Worm (Caenorhabditis elegans) whole organism, late embryonic: ENCODE data around the gene srb-19.

Experiments
- K02D7.2 ChIP-seq: sonication (generic microtip); optimal IDR thresholded peaks from 2 replicates; lab custom pipeline; 2017; ENCODE audit warnings: mild to moderate bottlenecking, missing genetic modification characterization, missing compliant biosample characterization
- K09A11.1 ChIP-seq: sonication (generic microtip); optimal IDR thresholded peaks from 2 replicates; lab custom pipeline; 2017; ENCODE audit warnings: antibody characterized with exemption, mild to moderate bottlenecking, missing genetic modification characterization, missing compliant biosample characterization; ENCODE audit not compliant: insufficient read depth
- ama-1 ChIP-seq: fragments of 150-350 bp; optimal IDR thresholded peaks from 2 replicates; lab custom pipeline; 2014
- ceh-14 ChIP-seq: sonication (generic microtip); optimal IDR thresholded peaks from 2 replicates; lab custom pipeline; 2016; ENCODE audit warnings: missing genotype, missing genetic modification characterization, missing compliant biosample characterization
- ceh-18 ChIP-seq: sonication (generic microtip); optimal IDR thresholded peaks from 2 replicates; lab custom pipeline; 2016; ENCODE audit warnings: missing genetic modification characterization, missing compliant biosample characterization
- ceh-24 ChIP-seq: sonication (generic microtip); optimal IDR thresholded peaks from 2 replicates; lab custom pipeline; 2016; ENCODE audit warnings: mild to moderate bottlenecking, missing genetic modification characterization, missing compliant biosample characterization
- ceh-30 ChIP-seq: fragments of 150-350 bp; optimal IDR thresholded peaks from 2 replicates; lab custom pipeline; 2014; ENCODE audit warnings: missing biosample characterization, missing genetic modification characterization
- ceh-31 ChIP-seq: sonication (generic microtip); optimal IDR thresholded peaks from 2 replicates; lab custom pipeline; 2016; ENCODE audit warnings: missing genetic modification characterization, missing compliant biosample characterization
- ceh-6 ChIP-seq: fragments of 200-800 bp; sonication (Bioruptor generic); optimal IDR thresholded peaks from 2 replicates; lab custom pipeline; 2018; ENCODE audit warnings: mild to moderate bottlenecking, missing genetic modification characterization, missing compliant biosample characterization
- dve-1 ChIP-seq: sonication (generic microtip); optimal IDR thresholded peaks from 2 replicates; lab custom pipeline; 2017; ENCODE audit warnings: antibody characterized with exemption, mild to moderate bottlenecking, missing genetic modification characterization, missing compliant biosample characterization
- elt-2 ChIP-seq: sonication (generic microtip); optimal IDR thresholded peaks from 2 replicates; lab custom pipeline; 2016; ENCODE audit warnings: missing genetic modification reagents, missing genetic modification characterization, missing compliant biosample characterization
- elt-4 ChIP-seq: sonication (generic microtip); optimal IDR thresholded peaks from 2 replicates; lab custom pipeline; 2016; ENCODE audit warnings: missing genetic modification characterization, missing compliant biosample characterization
- gmeb-2 ChIP-seq: sonication (generic microtip); optimal IDR thresholded peaks from 2 replicates; lab custom pipeline; 2016; ENCODE audit warnings: missing genetic modification characterization, inconsistent platforms, missing compliant biosample characterization
- hlh-13 ChIP-seq: fragments of 200-800 bp; sonication (Bioruptor generic); optimal IDR thresholded peaks from 2 replicates; lab custom pipeline; 2018; ENCODE audit warnings: mild to moderate bottlenecking, missing genetic modification characterization, missing compliant biosample characterization
- hlh-6 ChIP-seq: sonication (generic microtip); optimal IDR thresholded peaks from 2 replicates; lab custom pipeline; 2016; ENCODE audit warnings: missing genotype, missing genetic modification characterization, missing compliant biosample characterization
- hlh-8 ChIP-seq: sonication (generic microtip); optimal IDR thresholded peaks from 2 replicates; lab custom pipeline; 2016; ENCODE audit warnings: missing genotype, missing genetic modification characterization, missing compliant biosample characterization
- lim-6 ChIP-seq: sonication (generic microtip); optimal IDR thresholded peaks from 2 replicates; lab custom pipeline; 2016; ENCODE audit warnings: missing genetic modification characterization, missing compliant biosample characterization
- mec-3 ChIP-seq: sonication (generic microtip); optimal IDR thresholded peaks from 2 replicates; lab custom pipeline; 2016; ENCODE audit warnings: borderline replicate concordance, missing genetic modification characterization, missing compliant biosample characterization
- nfya-1 ChIP-seq: sonication (generic microtip); optimal IDR thresholded peaks from 2 replicates; lab custom pipeline; 2017; ENCODE audit warnings: missing genetic modification characterization, mild to moderate bottlenecking, missing compliant biosample characterization, antibody characterized with exemption, moderate library complexity
- nhr-11 ChIP-seq: fragments of 150-350 bp; optimal IDR thresholded peaks from 2 replicates; lab custom pipeline; 2014; ENCODE audit warnings: missing biosample characterization, missing genetic modification characterization
- nhr-232 ChIP-seq: sonication (generic microtip); optimal IDR thresholded peaks from 2 replicates; lab custom pipeline; 2016; ENCODE audit warnings: missing genetic modification characterization, missing compliant biosample characterization
- npax-4 ChIP-seq: sonication (generic microtip); optimal IDR thresholded peaks from 2 replicates; lab custom pipeline; 2016; ENCODE audit warnings: missing genetic modification characterization, missing compliant biosample characterization
- odd-2 ChIP-seq: sonication (generic microtip); optimal IDR thresholded peaks from 2 replicates; lab custom pipeline; 2017; ENCODE audit warnings: antibody characterized with exemption, mild to moderate bottlenecking, missing genetic modification characterization, missing compliant biosample characterization
- pat-9 ChIP-seq: fragments of 200-800 bp; sonication (Bioruptor generic); optimal IDR thresholded peaks from 2 replicates; lab custom pipeline; 2018; ENCODE audit warnings: mild to moderate bottlenecking, missing genetic modification characterization, moderate library complexity, missing compliant biosample characterization
- pax-1 ChIP-seq: fragments of 150-350 bp; optimal IDR thresholded peaks from 2 replicates; lab custom pipeline; 2014; ENCODE audit warnings: missing biosample characterization, missing genetic modification characterization
- pha-2 ChIP-seq: sonication (generic microtip); optimal IDR thresholded peaks from 2 replicates; lab custom pipeline; 2017; ENCODE audit warnings: mild to moderate bottlenecking, missing genetic modification characterization, missing compliant biosample characterization
- pha-4 ChIP-seq: fragments of 150-350 bp; optimal IDR thresholded peaks from 2 replicates; lab custom pipeline; 2018; ENCODE audit warnings: missing biosample characterization, missing genetic modification reagents, missing genetic modification characterization
- pqm-1 ChIP-seq: sonication (generic microtip); optimal IDR thresholded peaks from 2 replicates; lab custom pipeline; 2016; ENCODE audit warnings: missing genetic modification characterization, missing compliant biosample characterization
- pros-1 ChIP-seq: fragments of 150-350 bp; optimal IDR thresholded peaks from 2 replicates; lab custom pipeline; 2014; ENCODE audit warnings: missing biosample characterization, missing genetic modification reagents, missing genetic modification characterization
- ref-2 ChIP-seq: sonication (generic microtip); optimal IDR thresholded peaks from 2 replicates; lab custom pipeline; 2016; ENCODE audit warnings: missing genetic modification characterization, missing compliant biosample characterization
- sox-4 ChIP-seq: sonication (generic microtip); optimal IDR thresholded peaks from 2 replicates; lab custom pipeline; 2017; ENCODE audit warnings: mild to moderate bottlenecking, missing genetic modification characterization, inconsistent platforms, missing compliant biosample characterization
- unc-55 ChIP-seq: sonication (generic microtip); optimal IDR thresholded peaks from 2 replicates; lab custom pipeline; 2017; ENCODE audit warnings: missing biosample characterization, missing genetic modification reagents, missing genetic modification characterization
- zip-5 ChIP-seq: sonication (generic microtip); optimal IDR thresholded peaks from 2 replicates; lab custom pipeline; 2016; ENCODE audit warnings: missing genetic modification characterization, missing compliant biosample characterization
- ztf-16 ChIP-seq: sonication (generic microtip); optimal IDR thresholded peaks from 2 replicates; lab custom pipeline; 2017; ENCODE audit warnings: missing genetic modification characterization, missing compliant biosample characterization

Gene srb-19

DNA sequence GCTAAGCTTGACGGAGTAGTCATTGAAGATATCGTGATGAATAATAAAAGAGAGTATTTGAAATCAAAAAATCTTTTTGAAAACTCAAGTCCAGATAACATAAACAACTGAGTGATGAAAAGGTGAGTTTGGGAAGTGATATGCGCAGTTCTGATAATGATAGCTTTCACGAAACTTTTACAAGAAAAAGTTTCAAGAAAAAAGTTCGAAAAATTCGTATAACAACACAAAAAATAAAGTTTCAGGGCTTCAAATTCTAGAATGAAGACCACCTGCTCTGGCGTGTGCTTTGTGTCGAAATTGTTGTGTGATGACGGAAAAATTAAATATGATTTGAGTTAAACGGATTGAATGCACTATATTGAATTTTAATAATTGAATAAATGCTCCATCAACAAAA is at the start of gene srb-19:
Gene srb-19 (minus strand): TSS at position 101 of the 400 bp plus-strand sequence.
- TF ChIP-seq ama-1 (lab: Kevin White, UChicago) (no peak), elt-2 (tag; lab: Kevin White, UChicago) (no peak), K02D7.2 (tag; lab: Kevin White, UChicago) (no peak), lim-6 (no peak), ceh-6 (no peak), pqm-1 (no peak)

DNA sequence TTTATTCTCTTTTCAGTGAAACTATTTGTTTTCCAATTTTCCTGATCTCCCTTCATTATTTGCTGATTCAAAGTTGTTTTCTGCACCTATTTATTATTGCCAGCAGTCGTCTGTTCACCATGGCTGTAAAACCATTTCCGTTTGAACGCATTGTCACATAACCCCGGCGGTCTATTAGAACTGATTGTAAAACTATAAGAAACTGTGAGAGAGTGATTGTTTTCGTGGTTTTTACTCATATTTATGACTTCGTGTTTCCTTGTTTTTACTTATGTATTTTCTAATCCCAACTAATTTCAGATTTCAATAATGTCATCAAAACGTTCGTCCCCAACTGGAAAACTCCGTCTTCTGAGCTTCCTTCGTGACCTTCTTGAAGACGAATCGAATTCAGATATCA is 43.0 kb upstream of the srb-19 start, which contains the start of gene F19F10.1:
Gene F19F10.1 (plus strand): TSS at position 301 of the 400 bp plus-strand sequence.
- TF ChIP-seq unc-55 (GFP tag; lab: Kevin White, UChicago) (no peak), ztf-16 (no peak), ceh-31 (no peak), nhr-11 (tag; lab: Kevin White, UChicago) (no peak), npax-4 (tag; lab: Kevin White, UChicago) (no peak), odd-2 (tag; lab: Kevin White, UChicago) (no peak), dve-1 (tag; lab: Kevin White, UChicago) (no peak), ceh-18 (tag; lab: Kevin White, UChicago) (no peak)

DNA sequence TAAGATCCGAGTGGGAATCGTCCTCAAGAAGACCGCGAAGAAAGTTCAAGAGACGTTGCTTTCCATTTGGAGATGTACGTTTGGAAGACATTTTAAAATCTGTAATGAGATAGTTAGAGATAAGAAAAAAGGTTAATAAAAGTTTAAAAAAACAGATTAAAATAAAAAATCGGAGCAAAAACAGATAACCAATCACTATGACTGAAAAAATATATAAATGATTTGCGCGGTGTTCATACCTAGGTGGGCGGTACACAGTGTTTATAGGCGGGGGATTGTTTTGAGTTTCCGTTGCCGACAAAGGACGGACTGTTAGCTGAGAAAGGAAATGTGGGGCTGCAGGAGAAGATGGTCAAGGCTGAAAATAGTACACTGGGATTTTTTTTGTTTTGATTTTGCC is 38.7 kb upstream of the srb-19 start, which contains the start of gene ets-7:
Gene ets-7 (minus strand): TSS at position 101 of the 400 bp plus-strand sequence.
- TF ChIP-seq sox-4 (tag; lab: Kevin White, UChicago), result no peak

DNA sequence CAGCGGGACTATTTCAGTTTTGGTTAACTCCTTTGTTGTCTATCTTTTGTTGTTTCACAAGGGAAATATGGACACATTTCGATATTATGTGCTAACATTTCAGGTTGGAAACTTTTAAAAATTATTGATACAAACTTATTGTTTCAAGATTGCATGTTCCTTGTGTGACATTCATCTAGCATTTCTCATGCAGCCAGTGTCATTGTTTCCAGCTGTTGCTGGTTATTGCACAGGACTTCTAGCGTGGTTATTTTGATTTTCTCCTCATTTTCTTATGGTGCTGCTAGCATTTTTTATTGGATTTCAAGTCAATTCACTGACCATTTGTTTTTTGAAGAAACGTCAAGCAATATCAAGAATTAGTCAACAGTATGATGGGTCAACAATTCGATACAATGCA is 35.9 kb upstream of the srb-19 start:
- TF ChIP-seq ceh-30 (tag; lab: Kevin White, UChicago), result no peak
- no peak for TF ChIP-seq nhr-232 (tag; lab: Kevin White, UChicago)
- no peak for TF ChIP-seq hlh-13 (GFP tag; lab: Kevin White, UChicago)
- TF ChIP-seq pha-4 (tag; lab: Kevin White, UChicago), result no peak
- TF ChIP-seq ceh-24, result no peak
- TF ChIP-seq ceh-14 (tag; lab: Kevin White, UChicago), result no peak
- TF ChIP-seq, all 69 proteins: peak for 0

DNA sequence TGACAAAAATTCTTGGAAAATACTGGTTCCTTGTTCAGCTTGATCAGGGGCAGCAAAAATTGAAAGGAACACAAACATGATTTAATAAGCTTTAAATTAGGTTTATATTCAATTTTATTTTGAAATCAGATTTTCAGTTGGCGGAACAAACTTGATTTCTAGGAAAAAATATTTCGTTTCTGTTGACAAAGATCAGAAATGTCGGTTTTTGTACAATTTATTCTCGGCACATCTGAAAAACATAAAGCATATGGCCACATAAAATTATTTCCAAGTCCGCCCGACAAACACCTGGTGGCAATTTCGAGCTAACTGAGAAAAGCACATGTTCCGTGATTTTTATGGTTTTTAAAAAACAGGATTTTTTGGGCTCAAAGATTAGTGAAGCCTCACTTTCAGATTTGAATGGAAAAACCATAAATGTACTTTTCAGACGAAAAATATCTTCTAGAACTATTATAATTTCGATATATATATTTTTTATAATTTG is 33.9 kb upstream of the srb-19 start, which contains the start of gene ttr-10:
Gene ttr-10 (minus strand): TSS at position 51 of the 490 bp plus-strand sequence.
- TF ChIP-seq pat-9 (tag; lab: Kevin White, UChicago) (no peak), ama-1 (lab: Kevin White, UChicago) (no peak), pha-2 (tag; lab: Kevin White, UChicago) (no peak), hlh-6 (tag; lab: Kevin White, UChicago) (no peak), pros-1 (tag; lab: Kevin White, UChicago) (no peak), nfya-1 (tag; lab: Kevin White, UChicago) (no peak), pha-4 (tag; lab: Kevin White, UChicago) (no peak), gmeb-2 (tag; lab: Kevin White, UChicago) (no peak), K09A11.1 (no peak), elt-4 (tag; lab: Kevin White, UChicago) (no peak), zip-5 (tag; lab: Kevin White, UChicago) (no peak), elt-2 (tag; lab: Kevin White, UChicago) (no peak), ref-2 (tag; lab: Kevin White, UChicago) (no peak), mec-3 (no peak), pax-1 (tag; lab: Kevin White, UChicago) (no peak), hlh-8 (tag; lab: Kevin White, UChicago) (no peak), ceh-14 (tag; lab: Kevin White, UChicago) (no peak)
